Worm (Caenorhabditis elegans) whole organism, young adult: ENCODE data around the gene dlst-1.

Experiments used
- F57C9.4 ChIP-seq: sonication (generic microtip); optimal IDR thresholded peaks from 2 replicates; lab custom pipeline; 2017; ENCODE audit warnings: mild to moderate bottlenecking, missing genetic modification characterization, missing compliant biosample characterization
- ama-1 ChIP-seq, 3 experiments: fragments of 150-350 bp in 1 of 3; sonication (generic microtip) in 2 of 3; optimal IDR thresholded peaks; 2 replicates each; lab custom pipeline; 2014 to 2018; ENCODE audit warnings: missing biosample characterization in 2 of 3, missing genetic modification characterization in 2 of 3, missing genetic modification reagents in 2 of 3
- aptf-2 ChIP-seq: fragments of 200-800 bp; sonication (Bioruptor generic); conservative IDR thresholded peaks from 2 replicates; pipeline ENCODE4 v1.3.6; 2022; ENCODE audit warnings: missing genetic modification reagents, missing genetic modification characterization, missing compliant biosample characterization
- ceh-79 ChIP-seq: sonication (generic microtip); optimal IDR thresholded peaks from 2 replicates; lab custom pipeline; 2017; ENCODE audit warnings: mild to moderate bottlenecking, missing genetic modification characterization, missing compliant biosample characterization
- lin-35 ChIP-seq, 3 experiments: fragments of 150-350 bp in 2 of 3; sonication (generic microtip) in 1 of 3; optimal IDR thresholded peaks; 2 replicates each; lab custom pipeline; 2014 to 2018; ENCODE audit warnings: missing biosample characterization in 3 of 3, missing genetic modification characterization in 3 of 3, missing genetic modification reagents in 3 of 3
- nhr-27 ChIP-seq: fragments of 200-800 bp; sonication (Bioruptor generic); optimal IDR thresholded peaks from 2 replicates; lab custom pipeline; 2018; ENCODE audit warnings: mild to moderate bottlenecking, missing genetic modification characterization, moderate library complexity, missing compliant biosample characterization
- nhr-90 ChIP-seq: sonication (generic microtip); optimal IDR thresholded peaks from 2 replicates; lab custom pipeline; 2016; ENCODE audit warnings: missing genotype, mild to moderate bottlenecking, missing genetic modification characterization, missing compliant biosample characterization
- rec-8 ChIP-seq, 2 experiments: sonication (generic microtip); optimal IDR thresholded peaks; 2 replicates each; lab custom pipeline; 2016; ENCODE audit warnings: mild to moderate bottlenecking in 2 of 2, missing genetic modification characterization in 2 of 2, missing genetic modification reagents in 2 of 2, missing genotype in 2 of 2, missing biosample characterization in 1 of 2, missing compliant biosample characterization in 1 of 2, moderate library complexity in 1 of 2
- snpc-4 ChIP-seq, 5 experiments: fragments of 150-350 bp in 1 of 5; sonication (generic microtip) in 4 of 5; optimal IDR thresholded peaks; 2 replicates each; lab custom pipeline; 2014 to 2018; ENCODE audit warnings: missing genetic modification characterization in 5 of 5, missing biosample characterization in 3 of 5, antibody characterized with exemption in 2 of 5, mild to moderate bottlenecking in 2 of 5, missing compliant biosample characterization in 2 of 5, missing genotype in 2 of 5, moderate library complexity in 2 of 5, missing genetic modification reagents in 1 of 5
- somi-1 ChIP-seq: fragments of 200-800 bp; sonication (Bioruptor generic); optimal IDR thresholded peaks from 2 replicates; lab custom pipeline; 2018; ENCODE audit warnings: mild to moderate bottlenecking, missing genetic modification characterization, missing compliant biosample characterization

ce11 chrV:6722378-6722777 lies 13.5 kb upstream of the dlst-1 start, which contains the start of gene ZC487.2:
- no peak for TF ChIP-seq aptf-2
- no peak for TF ChIP-seq ama-1 (optimal IDR thresholded peaks at IDR 0.05; lab: Kevin White, UChicago)
- no peak for TF ChIP-seq ama-1 (GFP tag; optimal IDR thresholded peaks at IDR 0.05; lab: Kevin White, UChicago)
- no peak for TF ChIP-seq ceh-79
- no peak for TF ChIP-seq F57C9.4 (tag; lab: Kevin White, UChicago)
- TF ChIP-seq nhr-90 (tag; lab: Kevin White, UChicago): no peak
- TF ChIP-seq somi-1 (GFP tag; lab: Kevin White, UChicago): no peak
- no peak for TF ChIP-seq nhr-27 (tag; lab: Kevin White, UChicago)
- TF ChIP-seq snpc-4 (GFP tag; optimal IDR thresholded peaks at IDR 0.05; lab: Kevin White, UChicago): no peak
- TF ChIP-seq snpc-4 (tag; optimal IDR thresholded peaks at IDR 0.05; lab: Kevin White, UChicago): no peak
- no peak for TF ChIP-seq lin-35 (GFP tag; optimal IDR thresholded peaks at IDR 0.05; lab: Kevin White, UChicago)
- TF ChIP-seq rec-8 (tag; optimal IDR thresholded peaks at IDR 0.05; lab: Kevin White, UChicago): no peak
